Fruit fly (Drosophila melanogaster) S2 (cell line): Measurements from ENCODE around the gene CG13312.

ENCODE experiments used
- CG8478 ChIP-seq: fragments of >200 bp; optimal IDR thresholded peaks from 2 replicates; lab custom pipeline; 2018
- CTCF ChIP-seq, 2 experiments: fragments of >200 bp; optimal IDR thresholded peaks; 2 replicates each; lab custom pipeline; 2018

dm6 chr3L:8853382-8853781 lies 46.4 kb upstream of the CG13312 start:
- TF ChIP-seq CG8478 = no peak
- TF ChIP-seq CTCF (optimal IDR thresholded peaks at IDR 0.05; lab: Kevin White, UChicago) = no peak
